Fruit fly (Drosophila melanogaster): Measurements from ENCODE around the gene CG17267.

CG17267 gene

DNA sequence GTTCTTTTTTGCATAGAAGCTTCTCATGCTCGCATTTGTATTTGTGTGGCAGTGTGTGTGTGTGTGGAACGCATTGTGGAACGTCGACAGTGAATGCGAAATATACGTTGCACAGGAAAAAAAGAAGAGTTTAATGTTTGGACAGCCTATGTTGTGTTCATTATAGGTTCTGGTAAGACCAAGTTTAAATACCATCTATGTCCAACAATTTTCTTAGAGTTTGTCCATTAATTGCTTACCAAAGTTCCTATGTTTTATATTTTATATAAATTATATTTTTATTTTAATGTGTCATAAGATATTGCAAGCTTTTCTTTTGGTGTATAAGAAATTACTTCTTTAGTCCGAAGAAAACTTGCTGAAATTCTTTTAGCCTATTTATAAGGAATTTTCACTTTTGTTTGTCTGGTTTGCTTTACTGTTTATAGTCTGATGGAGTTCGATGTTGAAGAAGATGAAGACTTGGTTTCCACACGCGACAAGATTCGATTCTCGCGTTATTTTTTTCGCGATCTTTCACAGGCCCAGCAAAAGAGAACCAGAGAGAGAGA is 43.3 kb upstream of the CG17267 start (continued):
- TF ChIP-seq CG16779 (tag; optimal IDR thresholded peaks at IDR 0.05) (peak; percentile 76), Hr4 (GFP tag; optimal IDR thresholded peaks at IDR 0.05) (peak; percentile 80), Sox102F (GFP tag; optimal IDR thresholded peaks at IDR 0.05) (peak; percentile 64), Met (GFP tag; optimal IDR thresholded peaks at IDR 0.05) (peak; percentile 74), CG4318 (GFP tag; optimal IDR thresholded peaks at IDR 0.05) (peak; percentile 84), salr (GFP tag; optimal IDR thresholded peaks at IDR 0.05) (peak; percentile 81 to 92), Ets96B (tag; optimal IDR thresholded peaks at IDR 0.05) (peak; percentile 94), CG6163 (GFP tag; IDR thresholded peaks at IDR 0.05) (peak; percentile 88), CG8319 (GFP tag; optimal IDR thresholded peaks at IDR 0.05) (peak; percentile 78), CG10669 (GFP tag; optimal IDR thresholded peaks at IDR 0.05) (peak; percentile 91), topi (GFP tag; optimal IDR thresholded peaks at IDR 0.05) (peak; percentile 75), CG15336 (GFP tag; IDR thresholded peaks at IDR 0.05) (peak; percentile 81), Sox15 (GFP tag; optimal IDR thresholded peaks at IDR 0.05) (peak; percentile 75), CG3032 (tag; optimal IDR thresholded peaks at IDR 0.05) (peak; percentile 96), Hr39 (GFP tag; optimal IDR thresholded peaks at IDR 0.05) (peak; percentile 77), Ets21C (GFP tag; optimal IDR thresholded peaks at IDR 0.05) (peak; percentile 59), fd59A (GFP tag; optimal IDR thresholded peaks at IDR 0.05) (peak; percentile 74), spab (GFP tag; optimal IDR thresholded peaks at IDR 0.05) (peak; percentile 91), dac (GFP tag; optimal IDR thresholded peaks at IDR 0.05) (peak; percentile 67), Gug (GFP tag; IDR thresholded peaks at IDR 0.05) (peak; percentile 85), CG6792 (GFP tag; optimal IDR thresholded peaks at IDR 0.05) (peak; percentile 86)

DNA sequence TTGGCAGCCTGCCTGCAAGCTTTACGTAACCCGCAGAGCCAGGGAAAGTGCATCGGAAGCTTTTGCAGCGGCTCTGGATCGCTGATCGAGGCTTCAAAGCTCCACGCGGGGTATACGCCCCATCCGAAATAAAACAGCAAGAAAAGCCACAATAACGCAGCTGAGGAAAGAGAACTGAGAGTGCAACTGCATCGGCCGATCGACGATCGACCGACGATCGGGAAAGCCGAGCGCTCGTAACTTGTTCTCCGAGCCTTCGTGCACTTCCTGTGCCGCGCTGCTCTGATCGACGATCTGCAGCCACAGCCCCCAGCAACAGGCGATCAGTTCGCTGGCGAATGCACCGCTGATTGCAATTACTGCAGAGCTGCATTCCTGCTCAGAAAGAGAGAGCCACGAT is 41.1 kb upstream of the CG17267 start:
- peak; percentile 61 for TF ChIP-seq Eip75B (GFP tag; optimal IDR thresholded peaks at IDR 0.05)
- peak; percentile 80; the same call in 2 of the 3 replicates for TF ChIP-seq CG8119 (GFP tag; IDR thresholded peaks at IDR 0.05)
- TF ChIP-seq CG7368 (GFP tag; optimal IDR thresholded peaks at IDR 0.05) = peak; percentile 65
- no peak for TF ChIP-seq fkh (GFP tag; optimal IDR thresholded peaks at IDR 0.05)
- TF ChIP-seq fd85E (GFP tag; optimal IDR thresholded peaks at IDR 0.05) = peak; percentile 81
- peak; percentile 62 for TF ChIP-seq CG1621 (tag; optimal IDR thresholded peaks at IDR 0.05)
- peak; percentile 11 for TF ChIP-seq Smox (GFP tag; optimal IDR thresholded peaks at IDR 0.05)
- TF ChIP-seq dsx (GFP tag; optimal IDR thresholded peaks at IDR 0.05; ENCODE audit: poor library complexity, severe bottlenecking) = peak; percentile 63
- peak; percentile 85 to 91 for TF ChIP-seq ss (GFP tag; optimal IDR thresholded peaks at IDR 0.05)
- TF ChIP-seq CG6276 (GFP tag; optimal IDR thresholded peaks at IDR 0.05) = peak; percentile 67
- peak in 1 of 2 experiments; percentile 13 for TF ChIP-seq salr (GFP tag; optimal IDR thresholded peaks at IDR 0.05)
- TF ChIP-seq lz (GFP tag; optimal IDR thresholded peaks at IDR 0.05) = no peak
- TF ChIP-seq CG4318 (GFP tag; optimal IDR thresholded peaks at IDR 0.05) = no peak
- peak; percentile 26 for TF ChIP-seq CG6792 (GFP tag; optimal IDR thresholded peaks at IDR 0.05)
- no peak for TF ChIP-seq Hr39 (GFP tag; optimal IDR thresholded peaks at IDR 0.05)
- TF ChIP-seq CG6808 (GFP tag; optimal IDR thresholded peaks at IDR 0.05) = peak; percentile 72
- no peak for TF ChIP-seq pdm3 (GFP tag; optimal IDR thresholded peaks at IDR 0.05)
- TF ChIP-seq net (GFP tag; optimal IDR thresholded peaks at IDR 0.05) = peak; percentile 65
- TF ChIP-seq CG16779 (tag; optimal IDR thresholded peaks at IDR 0.05) = peak; percentile 76
- peak; percentile 34 for TF ChIP-seq topi (GFP tag; optimal IDR thresholded peaks at IDR 0.05)
- no peak for TF ChIP-seq CG31627 (GFP tag; optimal IDR thresholded peaks at IDR 0.05)
- TF ChIP-seq Blimp-1 (GFP tag; optimal IDR thresholded peaks at IDR 0.05) = peak; percentile 82
- peak; percentile 67 for TF ChIP-seq spab (GFP tag; optimal IDR thresholded peaks at IDR 0.05)
- peak; percentile 47 for TF ChIP-seq Ets96B (tag; optimal IDR thresholded peaks at IDR 0.05)
- TF ChIP-seq Eip93F (GFP tag; optimal IDR thresholded peaks at IDR 0.05) = peak; percentile 23
- TF ChIP-seq CG11902 (GFP tag; optimal IDR thresholded peaks at IDR 0.05) = no peak
- peak; percentile 58 for TF ChIP-seq esn (GFP tag; optimal IDR thresholded peaks at IDR 0.05)
- TF ChIP-seq CG6854 (GFP tag; optimal IDR thresholded peaks at IDR 0.05) = peak; percentile 90
- TF ChIP-seq eg (GFP tag; IDR thresholded peaks at IDR 0.05) = peak; percentile 79; the same call in 2 of the 3 replicates
- peak; percentile 20 for TF ChIP-seq Sox14 (GFP tag; optimal IDR thresholded peaks at IDR 0.05)
- TF ChIP-seq CG10631 (GFP tag; optimal IDR thresholded peaks at IDR 0.05) = no peak
- no peak for TF ChIP-seq dac (GFP tag; optimal IDR thresholded peaks at IDR 0.05)
- TF ChIP-seq CG15336 (GFP tag; IDR thresholded peaks at IDR 0.05) = peak; percentile 80
- TF ChIP-seq CG11294 (GFP tag; IDR thresholded peaks at IDR 0.05) = peak; percentile 51; the same call in 1 of the 2 replicates
- TF ChIP-seq Sox15 (GFP tag; optimal IDR thresholded peaks at IDR 0.05) = no peak
- peak; percentile 0 for TF ChIP-seq CG32006 (GFP tag; optimal IDR thresholded peaks at IDR 0.05)
- no peak for TF ChIP-seq CG8319 (GFP tag; optimal IDR thresholded peaks at IDR 0.05)
- TF ChIP-seq achi (GFP tag; optimal IDR thresholded peaks at IDR 0.05) = peak; percentile 46

Data from whole organism, prepupa.